Worm (Caenorhabditis elegans): ENCODE data around the gene nhr-264.

nhr-264 gene

DNA sequence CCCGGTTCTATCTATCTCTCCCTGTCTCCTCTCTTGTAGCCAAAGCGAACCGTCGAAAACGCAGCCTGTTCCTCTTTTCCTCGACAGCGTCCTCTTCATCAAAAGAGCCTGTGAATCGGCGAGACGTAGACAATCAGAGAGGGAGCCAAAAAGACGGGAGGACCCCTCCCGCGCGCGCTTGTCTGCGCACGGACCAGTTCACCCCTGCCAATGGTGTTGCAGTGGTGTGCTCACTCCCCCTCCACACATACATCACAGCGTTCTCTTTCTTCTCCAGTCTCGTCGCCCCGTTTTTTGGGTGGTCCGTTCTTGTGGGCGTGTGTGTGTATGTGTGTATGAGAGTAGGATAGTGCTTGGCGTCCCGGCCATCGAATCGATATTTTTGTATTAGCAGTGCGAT lies 24.8 kb downstream of the nhr-264 start:
- TF ChIP-seq pha-4 (tag; optimal IDR thresholded peaks at IDR 0.05) (no peak), sea-2 (GFP tag; optimal IDR thresholded peaks at IDR 0.05) (no peak), nhr-77 (tag; optimal IDR thresholded peaks at IDR 0.05) (no peak), nhr-43 (tag; optimal IDR thresholded peaks at IDR 0.05; ENCODE audit: poor library complexity, severe bottlenecking) (no peak), lin-15B (tag; optimal IDR thresholded peaks at IDR 0.05) (no peak), mdl-1 (tag; optimal IDR thresholded peaks at IDR 0.05) (no peak), fkh-10 (GFP tag; optimal IDR thresholded peaks at IDR 0.05) (no peak), pqm-1 (tag; optimal IDR thresholded peaks at IDR 0.05) (no peak), nhr-25 (tag; optimal IDR thresholded peaks at IDR 0.05) (no peak), ztf-11 (tag; optimal IDR thresholded peaks at IDR 0.05) (no peak), nhr-67 (tag; optimal IDR thresholded peaks at IDR 0.05) (no peak), ceh-16 (tag; optimal IDR thresholded peaks at IDR 0.05) (no peak), egl-27 (tag; optimal IDR thresholded peaks at IDR 0.05) (no peak), jun-1 (tag; optimal IDR thresholded peaks at IDR 0.05) (no peak), unc-62 (GFP tag; optimal IDR thresholded peaks at IDR 0.05) (no peak), nhr-12 (tag; optimal IDR thresholded peaks at IDR 0.05) (no peak), nhr-237 (tag; optimal IDR thresholded peaks at IDR 0.05) (no peak), ama-1 (optimal IDR thresholded peaks at IDR 0.05) (no peak)

DNA sequence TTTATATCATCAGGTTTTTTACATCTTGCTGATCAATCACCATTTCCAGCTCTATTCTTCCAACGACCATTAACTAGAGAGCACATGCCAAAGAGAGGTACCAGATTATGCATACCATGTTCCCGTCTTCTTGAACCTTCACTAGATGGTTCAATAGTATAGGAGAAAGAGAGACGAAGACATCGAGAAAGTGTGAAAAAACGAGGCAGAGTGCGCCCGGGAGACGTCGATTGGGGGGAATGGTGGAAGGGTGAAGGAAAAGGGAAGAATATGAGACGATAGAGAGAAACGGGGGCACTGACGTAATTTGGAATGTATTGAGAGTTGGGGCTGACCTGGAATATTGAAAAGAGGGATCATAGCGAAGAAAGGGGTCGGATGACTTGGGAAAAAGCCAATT lies 26.1 kb downstream of the nhr-264 start:
- TF ChIP-seq egl-27 (tag; optimal IDR thresholded peaks at IDR 0.05) = no peak
- peak; percentile 5 for TF ChIP-seq nhr-25 (tag; optimal IDR thresholded peaks at IDR 0.05)
- no peak for TF ChIP-seq ceh-16 (tag; optimal IDR thresholded peaks at IDR 0.05)

DNA sequence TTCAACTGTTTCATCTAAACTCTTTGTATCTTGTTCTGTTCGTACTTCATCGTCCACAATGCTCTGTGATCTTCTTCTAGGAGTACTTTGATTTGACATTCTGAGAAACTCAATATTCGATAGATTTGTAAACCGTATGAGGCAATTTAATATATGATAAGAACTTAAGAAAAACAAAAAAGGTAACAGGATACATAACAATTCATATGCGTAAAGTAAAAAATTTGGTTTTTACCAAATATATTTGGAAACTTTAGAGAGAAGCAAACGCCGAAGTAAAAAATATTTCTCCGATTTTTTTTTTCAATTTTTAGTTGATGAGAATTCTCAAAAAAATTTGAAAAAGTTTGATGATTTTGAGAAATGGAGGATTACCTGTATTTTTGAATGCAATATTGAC lies 27.3 kb downstream of the nhr-264 start, which contains the start of gene Y11D7A.19:
Y11D7A.19 (minus strand) TSS at position 101 of the 400 bp plus-strand sequence.
- TF ChIP-seq ztf-4 (tag; optimal IDR thresholded peaks at IDR 0.05) (no peak), ceh-28 (tag; optimal IDR thresholded peaks at IDR 0.05) (no peak), nhr-43 (tag; optimal IDR thresholded peaks at IDR 0.05; ENCODE audit: poor library complexity, severe bottlenecking) (no peak), egl-27 (tag; optimal IDR thresholded peaks at IDR 0.05) (no peak), ceh-9 (tag; optimal IDR thresholded peaks at IDR 0.05) (no peak), fos-1 (tag; optimal IDR thresholded peaks at IDR 0.05) (no peak), jun-1 (tag; optimal IDR thresholded peaks at IDR 0.05) (no peak), tbx-2 (tag; optimal IDR thresholded peaks at IDR 0.05) (no peak), fkh-2 (tag; optimal IDR thresholded peaks at IDR 0.05) (no peak), eor-1 (tag; optimal IDR thresholded peaks at IDR 0.05) (no peak), elt-1 (tag; optimal IDR thresholded peaks at IDR 0.05) (no peak), nhr-67 (tag; optimal IDR thresholded peaks at IDR 0.05) (no peak)

DNA sequence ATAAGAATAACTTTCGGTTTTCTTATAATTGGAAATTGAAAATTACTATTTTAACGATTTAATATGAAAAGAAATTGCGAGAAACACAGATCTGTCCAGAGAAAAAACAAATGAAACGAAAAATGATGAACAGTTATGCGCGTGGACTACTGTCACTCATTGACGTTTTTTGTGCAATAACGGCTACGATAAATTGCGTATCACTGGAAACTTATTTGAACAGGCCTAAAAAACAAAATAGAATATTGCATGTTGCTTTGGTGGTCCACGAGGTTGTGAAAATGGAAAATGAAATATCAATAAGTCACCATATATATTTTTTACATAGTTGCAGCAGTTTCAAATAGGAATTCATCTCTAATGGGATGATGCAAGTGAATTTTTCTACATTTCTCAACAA lies 29.2 kb downstream of the nhr-264 start:
- TF ChIP-seq zag-1 (tag; optimal IDR thresholded peaks at IDR 0.05) (no peak), ztf-4 (tag; optimal IDR thresholded peaks at IDR 0.05) (no peak), fkh-10 (GFP tag; optimal IDR thresholded peaks at IDR 0.05) (no peak), nhr-25 (tag; optimal IDR thresholded peaks at IDR 0.05) (no peak), mml-1 (tag; optimal IDR thresholded peaks at IDR 0.05) (no peak), snpc-4 (tag; optimal IDR thresholded peaks at IDR 0.05) (no peak), elt-2 (tag; optimal IDR thresholded peaks at IDR 0.05) (no peak), ama-1 (optimal IDR thresholded peaks at IDR 0.05) (no peak), ceh-9 (tag; optimal IDR thresholded peaks at IDR 0.05) (no peak), nhr-76 (tag; optimal IDR thresholded peaks at IDR 0.05) (no peak), nhr-28 (tag; optimal IDR thresholded peaks at IDR 0.05) (no peak), lin-15B (tag; optimal IDR thresholded peaks at IDR 0.05) (no peak), unc-39 (tag; optimal IDR thresholded peaks at IDR 0.05) (no peak), nhr-23 (tag; optimal IDR thresholded peaks at IDR 0.05) (no peak), nhr-237 (tag; optimal IDR thresholded peaks at IDR 0.05) (no peak)

DNA sequence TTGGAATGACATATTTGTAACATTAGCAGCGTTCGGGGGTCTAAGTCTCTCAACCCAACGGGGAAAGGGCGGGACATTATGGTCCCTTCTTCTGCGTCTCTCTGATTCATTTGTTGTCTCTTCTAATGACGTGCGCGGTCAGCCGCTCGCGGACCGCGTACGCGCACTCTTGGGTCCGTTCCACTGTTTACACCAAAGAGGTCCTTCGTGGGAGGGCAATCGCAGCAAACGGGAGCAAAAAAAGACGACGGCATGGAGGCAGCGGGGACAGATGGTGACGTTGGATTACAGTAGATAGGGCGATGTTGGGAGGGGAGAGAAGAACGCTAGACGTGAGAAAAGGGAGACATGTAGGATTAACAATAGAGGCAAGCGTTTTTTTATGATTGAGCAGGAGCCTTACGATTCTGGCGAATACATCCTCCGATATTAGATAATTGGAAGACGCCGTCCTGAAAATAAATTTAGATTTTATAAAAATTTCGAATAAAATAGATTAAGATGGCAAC lies 29.9 kb downstream of the nhr-264 start, which contains the start of gene flh-1:
flh-1 (minus strand) TSS at position 459 of the 509 bp plus-strand sequence.
- TF ChIP-seq nhr-43 (tag; optimal IDR thresholded peaks at IDR 0.05; ENCODE audit: poor library complexity, severe bottlenecking) = no peak
- TF ChIP-seq ceh-82 (tag; optimal IDR thresholded peaks at IDR 0.05) = no peak
- no peak for TF ChIP-seq unc-39 (tag; optimal IDR thresholded peaks at IDR 0.05)
- TF ChIP-seq sea-2 (GFP tag; optimal IDR thresholded peaks at IDR 0.05) = no peak
- no peak for TF ChIP-seq eor-1 (tag; optimal IDR thresholded peaks at IDR 0.05)
- no peak for TF ChIP-seq ztf-4 (tag; optimal IDR thresholded peaks at IDR 0.05)
- TF ChIP-seq jun-1 (tag; optimal IDR thresholded peaks at IDR 0.05) = no peak
